Worm (Caenorhabditis elegans): Measurements from ENCODE around the gene ire-1.

The ire-1 gene

DNA sequence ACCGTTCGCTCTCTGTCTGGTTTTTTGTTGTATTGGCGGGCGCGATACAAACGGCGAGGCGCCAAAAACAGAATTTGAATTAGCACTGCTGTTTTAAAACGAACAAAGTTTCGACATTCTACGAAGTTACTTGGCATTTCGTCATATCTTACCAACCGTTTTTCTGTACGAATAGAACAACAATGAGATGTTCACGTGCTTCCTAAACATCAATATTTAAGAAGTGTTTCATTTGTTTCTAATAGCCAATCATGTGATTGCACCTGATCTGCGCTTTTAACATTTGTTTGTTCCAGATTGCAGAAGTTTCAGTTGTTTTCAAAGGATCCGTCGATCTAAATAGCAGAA, 4.3 kb upstream of the ire-1 start:
- no peak for TF ChIP-seq elt-1 (tag; optimal IDR thresholded peaks at IDR 0.05; ENCODE audit: borderline replicate concordance, insufficient read depth)
- no peak for TF ChIP-seq lin-32 (GFP tag; optimal IDR thresholded peaks at IDR 0.05)
- no peak for TF ChIP-seq mls-2 (tag; optimal IDR thresholded peaks at IDR 0.05)
- TF ChIP-seq blmp-1 (tag; optimal IDR thresholded peaks at IDR 0.05) = no peak
- no peak for TF ChIP-seq nhr-237 (tag; optimal IDR thresholded peaks at IDR 0.05)
- no peak for TF ChIP-seq nhr-76 (tag; optimal IDR thresholded peaks at IDR 0.05)
- no peak for TF ChIP-seq elt-3 (tag; optimal IDR thresholded peaks at IDR 0.05)
- no peak for TF ChIP-seq ceh-43 (GFP tag; optimal IDR thresholded peaks at IDR 0.05)

DNA sequence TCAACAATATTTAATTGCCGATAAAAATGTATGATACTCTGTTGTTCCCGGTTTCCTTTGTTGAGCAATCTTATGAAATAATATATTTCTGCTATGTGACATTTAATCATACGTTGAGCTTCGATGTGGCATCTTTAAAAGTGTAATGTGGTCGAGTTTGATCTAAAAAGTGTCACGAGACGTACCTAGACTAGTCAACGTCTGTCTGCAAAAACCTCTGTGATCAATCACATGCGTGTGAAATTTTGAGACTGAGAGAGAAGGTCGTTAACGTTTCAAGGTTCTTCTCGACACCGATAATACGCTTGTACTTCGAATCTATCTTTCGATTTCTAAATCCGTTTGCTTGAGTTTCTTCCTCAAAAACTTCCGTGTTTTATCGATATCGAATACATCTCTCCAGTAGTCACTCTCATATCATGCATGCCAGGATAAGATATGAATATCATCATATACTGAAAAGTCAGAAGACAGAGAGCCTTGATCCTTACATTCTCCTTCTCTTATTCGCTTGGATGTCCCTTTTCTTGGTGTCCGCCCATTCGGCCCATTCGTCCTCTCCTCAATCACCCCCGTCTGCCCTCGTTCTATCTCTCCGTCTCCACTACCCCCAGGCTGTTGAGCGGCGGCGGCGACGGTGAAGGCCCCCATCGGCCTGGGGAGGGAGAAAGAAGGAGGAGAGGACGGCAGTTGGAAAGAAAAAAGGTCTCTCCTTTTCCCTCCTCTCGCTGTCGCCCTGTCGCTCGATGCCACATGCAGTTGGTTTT, 3.7 kb upstream of the ire-1 start:
- TF ChIP-seq nhr-76 (tag; optimal IDR thresholded peaks at IDR 0.05) (no peak), ceh-83 (GFP tag; optimal IDR thresholded peaks at IDR 0.05) (no peak), mls-2 (tag; optimal IDR thresholded peaks at IDR 0.05) (peak; percentile 66), bed-3 (GFP tag; optimal IDR thresholded peaks at IDR 0.05) (no peak), flh-1 (GFP tag; optimal IDR thresholded peaks at IDR 0.05) (no peak), nhr-12 (tag; optimal IDR thresholded peaks at IDR 0.05) (no peak), sem-2 (GFP tag; optimal IDR thresholded peaks at IDR 0.05) (peak; percentile 34), zip-8 (tag; optimal IDR thresholded peaks at IDR 0.05) (no peak), M03D4.4 (tag; optimal IDR thresholded peaks at IDR 0.05) (peak; percentile 46), lin-13 (tag; optimal IDR thresholded peaks at IDR 0.05) (no peak), elt-3 (tag; optimal IDR thresholded peaks at IDR 0.05) (no peak), nhr-237 (tag; optimal IDR thresholded peaks at IDR 0.05) (no peak), ham-2 (GFP tag; optimal IDR thresholded peaks at IDR 0.05) (peak; percentile 66), unc-120 (tag; optimal IDR thresholded peaks at IDR 0.05; ENCODE audit: poor library complexity, severe bottlenecking) (peak; percentile 89), ztf-11 (tag; optimal IDR thresholded peaks at IDR 0.05) (no peak), lin-32 (GFP tag; optimal IDR thresholded peaks at IDR 0.05) (peak; percentile 9), ceh-39 (tag; optimal IDR thresholded peaks at IDR 0.05) (no peak), cnd-1 (tag; optimal IDR thresholded peaks at IDR 0.05) (peak; percentile 16), tbx-8 (GFP tag; optimal IDR thresholded peaks at IDR 0.05) (peak; percentile 22), nhr-2 (tag; optimal IDR thresholded peaks at IDR 0.05) (no peak), mab-5 (tag; optimal IDR thresholded peaks at IDR 0.05) (no peak), nhr-28 (tag; optimal IDR thresholded peaks at IDR 0.05) (no peak), sptf-1 (tag; optimal IDR thresholded peaks at IDR 0.05) (peak; percentile 71), ces-1 (GFP tag; optimal IDR thresholded peaks at IDR 0.05) (no peak), snpc-4 (tag; optimal IDR thresholded peaks at IDR 0.05) (no peak), elt-1 (tag; optimal IDR thresholded peaks at IDR 0.05; ENCODE audit: borderline replicate concordance, insufficient read depth) (no peak), hlh-1 (tag; optimal IDR thresholded peaks at IDR 0.05) (peak; percentile 22), pha-4 (tag; optimal IDR thresholded peaks at IDR 0.05) (no peak), mep-1 (tag; optimal IDR thresholded peaks at IDR 0.05) (peak; percentile 61), unc-62 (GFP tag; optimal IDR thresholded peaks at IDR 0.05) (no peak), blmp-1 (tag; optimal IDR thresholded peaks at IDR 0.05) (no peak), unc-39 (tag; optimal IDR thresholded peaks at IDR 0.05) (no peak), lsy-2 (tag; optimal IDR thresholded peaks at IDR 0.05) (peak; percentile 17), ceh-43 (GFP tag; optimal IDR thresholded peaks at IDR 0.05) (no peak), drap-1 (GFP tag; optimal IDR thresholded peaks at IDR 0.05) (peak; percentile 51)

DNA sequence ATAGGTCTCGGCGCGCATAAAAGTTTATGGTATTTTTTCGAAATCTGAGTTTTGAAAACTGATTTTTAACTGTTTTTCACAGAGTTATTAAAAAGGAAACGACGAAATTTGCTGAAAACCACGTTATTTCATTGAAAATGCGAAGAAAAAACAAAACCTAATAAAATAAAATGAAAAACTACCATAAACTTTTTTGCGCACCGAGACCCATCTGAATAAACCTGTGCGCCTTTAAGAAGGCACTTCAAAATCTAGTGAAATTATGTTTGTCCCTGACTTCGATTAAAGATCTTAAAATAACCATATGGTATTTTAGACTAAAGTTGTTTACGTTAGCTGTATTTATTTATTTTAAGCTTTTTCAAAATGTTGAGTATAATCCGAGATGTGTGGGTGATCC, 3.1 kb upstream of the ire-1 start:
- TF ChIP-seq snpc-4 (tag; optimal IDR thresholded peaks at IDR 0.05) (no peak), cnd-1 (tag; optimal IDR thresholded peaks at IDR 0.05) (no peak), nhr-76 (tag; optimal IDR thresholded peaks at IDR 0.05) (no peak), elt-1 (tag; optimal IDR thresholded peaks at IDR 0.05; ENCODE audit: borderline replicate concordance, insufficient read depth) (no peak), zip-8 (tag; optimal IDR thresholded peaks at IDR 0.05) (no peak), ces-1 (GFP tag; optimal IDR thresholded peaks at IDR 0.05) (no peak), nhr-2 (tag; optimal IDR thresholded peaks at IDR 0.05) (no peak), lin-13 (tag; optimal IDR thresholded peaks at IDR 0.05) (no peak), M03D4.4 (tag; optimal IDR thresholded peaks at IDR 0.05) (no peak), mep-1 (tag; optimal IDR thresholded peaks at IDR 0.05) (no peak), sem-2 (GFP tag; optimal IDR thresholded peaks at IDR 0.05) (no peak), ztf-11 (tag; optimal IDR thresholded peaks at IDR 0.05) (no peak)
